Fruit fly (Drosophila melanogaster) whole organism, embryonic: ENCODE measurements around the gene CG17028.
A peak's percentile ranks its signal among the peaks of the same experiment; 100 is the strongest.

Source experiments
- ATbp ChIP-seq: fragments of 200-800 bp; sonication (Bioruptor generic); optimal IDR thresholded peaks from 2 replicates; lab custom pipeline; 2017; ENCODE audit warnings: missing biosample characterization, mild to moderate bottlenecking, missing genetic modification characterization, missing genetic modification reagents
- Antp ChIP-seq: fragments of 200-800 bp; sonication (Bioruptor generic); optimal IDR thresholded peaks from 3 replicates; lab custom pipeline; 2016; ENCODE audit warnings: missing biosample characterization, missing genetic modification characterization
- Asciz ChIP-seq: fragments of 200-800 bp; sonication (Bioruptor generic); optimal IDR thresholded peaks from 2 replicates; lab custom pipeline; 2017; ENCODE audit warnings: missing biosample characterization, mild to moderate bottlenecking, missing genetic modification characterization, missing genetic modification reagents
- Bgb ChIP-seq: fragments of 200-800 bp; sonication (Bioruptor generic); IDR thresholded peaks from 2 replicates; pipeline ENCODE4 v1.3.6; 2022; ENCODE audit warnings: missing biosample characterization, missing genetic modification characterization; ENCODE audit not compliant: partially characterized antibody
- Bteb2 ChIP-seq: fragments of 200-800 bp; sonication (Bioruptor generic); optimal IDR thresholded peaks from 2 replicates; lab custom pipeline; 2016; ENCODE audit warnings: missing biosample characterization, missing genetic modification characterization
- CG11398 ChIP-seq: fragments of 200-800 bp; sonication (Bioruptor generic); optimal IDR thresholded peaks from 2 replicates; lab custom pipeline; 2016; ENCODE audit warnings: missing biosample characterization, missing genetic modification characterization
- CG11456 ChIP-seq: fragments of 200-800 bp; sonication (Bioruptor generic); IDR thresholded peaks from 3 replicates; pipeline ENCODE4 v1.3.6; 2022; ENCODE audit warnings: missing biosample characterization, missing genetic modification characterization
- CG11695 ChIP-seq: fragments of 200-800 bp; sonication (Bioruptor generic); IDR thresholded peaks from 3 replicates; pipeline ENCODE4 v1.3.6; 2022; ENCODE audit warnings: missing biosample characterization, missing genetic modification characterization
- CG12219 ChIP-seq: fragments of 200-800 bp; sonication (Bioruptor generic); optimal IDR thresholded peaks from 3 replicates; lab custom pipeline; 2018; ENCODE audit warnings: missing biosample characterization, mild to moderate bottlenecking, missing genetic modification characterization
- CG13123 ChIP-seq: fragments of 200-800 bp; sonication (Bioruptor generic); optimal IDR thresholded peaks from 2 replicates; lab custom pipeline; 2016; ENCODE audit warnings: missing biosample characterization, missing genetic modification characterization
- CG15479 ChIP-seq: fragments of 200-800 bp; sonication (Bioruptor generic); optimal IDR thresholded peaks from 3 replicates; lab custom pipeline; 2019; ENCODE audit warnings: missing biosample characterization, mild to moderate bottlenecking, missing genetic modification characterization, moderate library complexity
- CG17361 ChIP-seq: fragments of 200-800 bp; sonication (Bioruptor generic); IDR thresholded peaks from 3 replicates; pipeline ENCODE4 v1.3.6; 2022; ENCODE audit warnings: missing biosample characterization, missing genetic modification characterization
- CG1792 ChIP-seq: fragments of 200-800 bp; sonication (Bioruptor generic); optimal IDR thresholded peaks from 2 replicates; lab custom pipeline; 2016; ENCODE audit warnings: missing biosample characterization, missing genetic modification characterization
- CG2875 ChIP-seq: fragments of 200-800 bp; sonication (Bioruptor generic); optimal IDR thresholded peaks from 2 replicates; lab custom pipeline; 2017; ENCODE audit warnings: missing biosample characterization, mild to moderate bottlenecking, missing genetic modification characterization, missing genetic modification reagents
- CG3163 ChIP-seq: fragments of 200-800 bp; sonication (Bioruptor generic); optimal IDR thresholded peaks from 3 replicates; lab custom pipeline; 2016; ENCODE audit warnings: missing biosample characterization, missing genetic modification characterization
- CG34422 ChIP-seq: fragments of 200-800 bp; sonication (Bioruptor generic); IDR thresholded peaks from 3 replicates; pipeline ENCODE4 v1.3.6; 2022; ENCODE audit warnings: missing biosample characterization, missing genetic modification characterization
- CG3995 ChIP-seq: fragments of 200-800 bp; sonication (Bioruptor generic); optimal IDR thresholded peaks from 3 replicates; lab custom pipeline; 2016; ENCODE audit warnings: missing biosample characterization, missing genetic modification characterization
- CG4617 ChIP-seq: fragments of 200-800 bp; sonication (Bioruptor generic); optimal IDR thresholded peaks from 3 replicates; lab custom pipeline; 2016; ENCODE audit warnings: missing biosample characterization, missing genetic modification characterization, borderline replicate concordance
- CG4854 ChIP-seq: fragments of 200-800 bp; sonication (Bioruptor generic); optimal IDR thresholded peaks from 2 replicates; lab custom pipeline; 2016; ENCODE audit warnings: missing biosample characterization, missing genetic modification characterization, inconsistent platforms
- CG5953 ChIP-seq: fragments of 200-800 bp; sonication (Bioruptor generic); IDR thresholded peaks from 2 replicates; pipeline ENCODE4 v1.3.6; 2022; ENCODE audit warnings: missing biosample characterization, missing genetic modification characterization
- CG7357 ChIP-seq: fragments of 200-800 bp; sonication (Bioruptor generic); IDR thresholded peaks from 3 replicates; pipeline ENCODE4 v1.3.6; 2022; ENCODE audit warnings: missing biosample characterization, missing genetic modification characterization
- CG8089 ChIP-seq: fragments of 200-800 bp; sonication (Bioruptor generic); optimal IDR thresholded peaks from 3 replicates; lab custom pipeline; 2016; ENCODE audit warnings: missing biosample characterization, missing genetic modification characterization
- Dip3 ChIP-seq: fragments of 200-800 bp; sonication (Bioruptor generic); optimal IDR thresholded peaks from 3 replicates; lab custom pipeline; 2016; ENCODE audit warnings: missing biosample characterization, missing genetic modification characterization
- MTF-1 ChIP-seq: fragments of 200-800 bp; sonication (Bioruptor generic); optimal IDR thresholded peaks from 2 replicates; lab custom pipeline; 2018; ENCODE audit warnings: missing biosample characterization, mild to moderate bottlenecking, missing genetic modification characterization, borderline replicate concordance
- Poxn ChIP-seq: fragments of 200-800 bp; sonication (Bioruptor generic); IDR thresholded peaks from 2 replicates; pipeline ENCODE4 v1.3.6; 2022; ENCODE audit warnings: missing biosample characterization, missing genetic modification characterization
- Sox100B ChIP-seq: fragments of 200-800 bp; sonication (Bioruptor generic); optimal IDR thresholded peaks from 3 replicates; lab custom pipeline; 2018; ENCODE audit warnings: missing biosample characterization, mild to moderate bottlenecking, missing genetic modification characterization
- abd-A ChIP-seq: fragments of 200-800 bp; sonication (Bioruptor generic); optimal IDR thresholded peaks from 3 replicates; lab custom pipeline; 2019; ENCODE audit warnings: missing biosample characterization, mild to moderate bottlenecking, missing genetic modification characterization, moderate library complexity
- ara ChIP-seq: fragments of 200-800 bp; sonication (Bioruptor generic); IDR thresholded peaks from 2 replicates; pipeline ENCODE4 v1.3.6; 2022; ENCODE audit warnings: missing biosample characterization, missing genetic modification characterization
- ase ChIP-seq: fragments of 200-800 bp; sonication (Bioruptor generic); IDR thresholded peaks from 3 replicates; pipeline ENCODE4 v1.3.6; 2022; ENCODE audit warnings: missing biosample characterization, missing genetic modification characterization
- bowl ChIP-seq: fragments of 200-800 bp; sonication (Bioruptor generic); IDR thresholded peaks from 2 replicates; pipeline ENCODE4 v1.3.6; 2022; ENCODE audit warnings: missing biosample characterization, missing genetic modification characterization
- chinmo ChIP-seq: fragments of 200-800 bp; sonication (Bioruptor generic); IDR thresholded peaks from 4 replicates; pipeline ENCODE4 v1.3.6; 2022; ENCODE audit warnings: missing biosample characterization, missing genetic modification characterization; ENCODE audit not compliant: partially characterized antibody
- crol ChIP-seq: fragments of 200-800 bp; sonication (Bioruptor generic); IDR thresholded peaks from 2 replicates; pipeline ENCODE4 v1.3.6; 2022; ENCODE audit warnings: missing biosample characterization, missing genetic modification characterization
- crp ChIP-seq, 2 experiments: fragments of 200-800 bp; sonication (Bioruptor generic); optimal IDR thresholded peaks; 2 replicates in 1 of 2; 3 replicates in 1 of 2; lab custom pipeline; 2017; ENCODE audit warnings: missing biosample characterization in 2 of 2, missing genetic modification characterization in 2 of 2, mild to moderate bottlenecking in 1 of 2, moderate library complexity in 1 of 2
- dpn ChIP-seq, 2 experiments: fragments of 200-800 bp; sonication (Bioruptor generic); optimal IDR thresholded peaks; 3 replicates each; lab custom pipeline; 2016; ENCODE audit warnings: missing biosample characterization in 2 of 2, missing genetic modification characterization in 2 of 2
- eve ChIP-seq, 2 experiments: fragments of >200 bp; optimal IDR thresholded peaks; 2 replicates each; lab custom pipeline; 2017; ENCODE audit warnings: missing biosample characterization in 2 of 2, missing genetic modification characterization in 2 of 2
- ewg ChIP-seq: fragments of 200-800 bp; sonication (Bioruptor generic); optimal IDR thresholded peaks from 3 replicates; lab custom pipeline; 2017; ENCODE audit warnings: mild to moderate bottlenecking, missing biosample characterization, missing genetic modification reagents, missing genetic modification characterization
- gcm ChIP-seq: fragments of 200-800 bp; sonication (Bioruptor generic); optimal IDR thresholded peaks from 2 replicates; lab custom pipeline; 2019; ENCODE audit warnings: missing biosample characterization, mild to moderate bottlenecking, missing genetic modification characterization, moderate library complexity
- gfzf ChIP-seq: fragments of 200-800 bp; sonication (Bioruptor generic); optimal IDR thresholded peaks from 2 replicates; lab custom pipeline; 2016; ENCODE audit warnings: missing biosample characterization, mild to moderate bottlenecking, missing genetic modification characterization, moderate library complexity
- nerfin-2 ChIP-seq: fragments of 200-800 bp; sonication (Bioruptor generic); IDR thresholded peaks from 2 replicates; pipeline ENCODE4 v1.3.6; 2022; ENCODE audit warnings: missing biosample characterization, missing genetic modification characterization; ENCODE audit not compliant: partially characterized antibody
- nmo ChIP-seq: fragments of 200-800 bp; sonication (Bioruptor generic); optimal IDR thresholded peaks from 2 replicates; lab custom pipeline; 2018; ENCODE audit warnings: missing biosample characterization, mild to moderate bottlenecking, missing genetic modification characterization, moderate library complexity
- oc ChIP-seq: fragments of 200-800 bp; sonication (Bioruptor generic); optimal IDR thresholded peaks from 2 replicates; lab custom pipeline; 2018; ENCODE audit warnings: missing biosample characterization, mild to moderate bottlenecking, missing genetic modification characterization, moderate library complexity
- pan ChIP-seq, 4 experiments: fragments of >200 bp in 3 of 4; fragments of 200-800 bp in 1 of 4; sonication (Bioruptor generic) in 1 of 4; optimal IDR thresholded peaks in 3 of 4; IDR thresholded peaks in 1 of 4; 2 replicates each; pipeline versions ENCODE4 v1.3.6 to Lab custom; 2017 to 2022; ENCODE audit warnings: missing biosample characterization in 2 of 4, missing genetic modification characterization in 2 of 4, mixed read lengths in 1 of 4
- peb ChIP-seq: fragments of 200-800 bp; sonication (Bioruptor generic); IDR thresholded peaks from 2 replicates; pipeline ENCODE4 v1.3.6; 2022; ENCODE audit warnings: missing biosample characterization, missing genetic modification characterization
- pho ChIP-seq: fragments of 200-800 bp; sonication (Bioruptor generic); optimal IDR thresholded peaks from 2 replicates; lab custom pipeline; 2016; ENCODE audit warnings: missing biosample characterization, missing genetic modification characterization
- ro ChIP-seq: fragments of 200-800 bp; sonication (Bioruptor generic); IDR thresholded peaks from 2 replicates; pipeline ENCODE4 v1.3.6; 2022; ENCODE audit warnings: missing biosample characterization, missing genetic modification characterization
- seq ChIP-seq: fragments of 200-800 bp; sonication (Bioruptor generic); IDR thresholded peaks from 2 replicates; pipeline ENCODE4 v1.3.6; 2022; ENCODE audit warnings: missing biosample characterization, missing genetic modification characterization
- sug ChIP-seq: fragments of 200-800 bp; optimal IDR thresholded peaks from 2 replicates; lab custom pipeline; 2019; ENCODE audit warnings: missing biosample characterization, mild to moderate bottlenecking, missing genetic modification characterization, moderate library complexity
- z ChIP-seq: fragments of 200-800 bp; sonication (Bioruptor generic); IDR thresholded peaks from 3 replicates; pipeline ENCODE4 v1.3.6; 2022; ENCODE audit warnings: missing biosample characterization, missing genetic modification characterization

The CG17028 gene

DNA sequence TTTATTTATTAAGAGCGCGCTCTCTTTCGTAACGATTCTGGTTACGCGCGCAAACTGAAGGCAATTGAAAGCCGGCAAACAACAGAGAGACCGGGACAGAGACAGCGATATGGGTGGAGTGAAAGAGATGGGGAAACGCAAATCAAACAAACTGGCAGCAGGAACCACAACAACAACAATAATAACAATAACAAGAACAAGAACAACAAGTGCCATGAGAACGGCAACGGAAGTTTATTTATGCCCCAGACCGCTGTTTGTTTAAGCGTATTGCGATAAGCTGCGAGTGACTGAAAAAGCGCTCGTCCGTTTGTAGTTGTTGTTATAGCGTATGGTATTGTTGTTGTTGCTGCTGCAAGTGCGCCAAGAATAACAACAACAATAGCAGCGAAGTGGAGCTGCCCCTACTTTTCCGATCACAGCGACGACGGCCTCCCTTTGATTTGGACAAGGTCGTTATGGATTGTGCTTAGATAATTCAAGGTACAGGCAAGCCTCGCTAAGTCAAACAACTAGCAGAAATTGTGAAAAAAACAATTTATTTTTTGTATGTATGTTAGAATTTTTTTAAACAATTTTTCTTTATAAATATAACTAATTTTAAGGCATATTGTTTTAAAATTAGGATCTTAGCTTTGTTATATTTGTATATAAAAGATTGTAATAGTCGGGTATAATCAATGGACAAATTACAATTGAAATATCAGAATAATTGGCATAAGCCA is 47.9 kb downstream of the CG17028 start (continued):
- TF ChIP-seq CG17361 (GFP tag; lab: Robert Waterston, UW) = peak; percentile 35; the same call in 1 of the 3 replicates
- TF ChIP-seq Sox100B = peak; percentile 57
- TF ChIP-seq CG34422 (GFP tag; lab: Robert Waterston, UW) = peak; percentile 70; the same call in 1 of the 3 replicates
- no peak for TF ChIP-seq ase (GFP tag; lab: Robert Waterston, UW)
- no peak; the same call in 1 of the 2 replicates for TF ChIP-seq CG5953 (GFP tag; lab: Robert Waterston, UW)
- peak; percentile 72 for TF ChIP-seq CG3163 (GFP tag; lab: Kevin White, UChicago)
- 0 out of 3 replicates have a peak, but pooled peaks have one; percentile 37 for TF ChIP-seq CG11695
- peak; percentile 47 for TF ChIP-seq oc
- TF ChIP-seq dpn (GFP tag; optimal IDR thresholded peaks at IDR 0.05; lab: Kevin White, UChicago) = peak in 1 of 2 experiments; percentile 58
- TF ChIP-seq CG1792 (GFP tag; lab: Kevin White, UChicago) = peak; percentile 63
- TF ChIP-seq ara = peak; percentile 86
- TF ChIP-seq CG15479 = no peak
- peak; percentile 74 for TF ChIP-seq CG11398
- TF ChIP-seq chinmo (GFP tag; lab: Robert Waterston, UW) = peak; percentile 95
- no peak for TF ChIP-seq Bgb (GFP tag; lab: Robert Waterston, UW)
- TF ChIP-seq CG12219 (GFP tag; lab: Kevin White, UChicago) = peak; percentile 66
- peak; percentile 72 for TF ChIP-seq sug (tag; lab: Kevin White, UChicago)
- peak; percentile 49 for TF ChIP-seq gcm (GFP tag; lab: Kevin White, UChicago)
- TF ChIP-seq Bteb2 (GFP tag; lab: Kevin White, UChicago) = no peak
- TF ChIP-seq pan (optimal IDR thresholded peaks at IDR 0.05; lab: Kevin White, UChicago) = no peak
- peak in 1 of 2 experiments; percentile 78 for TF ChIP-seq pan (GFP tag; optimal IDR thresholded peaks at IDR 0.05 in 1 of 2, IDR thresholded peaks at IDR 0.05 in 1 of 2)
- no peak for TF ChIP-seq CG3995
- no peak for TF ChIP-seq nmo
- TF ChIP-seq Antp = peak; percentile 55
- TF ChIP-seq ro = no peak
- TF ChIP-seq Poxn (GFP tag; lab: Robert Waterston, UW) = no peak
- TF ChIP-seq ewg (GFP tag; lab: Kevin White, UChicago) = peak; percentile 50
- TF ChIP-seq Dip3 (GFP tag; lab: Kevin White, UChicago) = no peak
- TF ChIP-seq CG13123 (GFP tag; lab: Kevin White, UChicago) = peak; percentile 20
- peak; percentile 48; the same call in 1 of the 2 replicates for TF ChIP-seq seq (GFP tag; lab: Robert Waterston, UW)
- TF ChIP-seq crp (GFP tag; optimal IDR thresholded peaks at IDR 0.05; lab: Kevin White, UChicago) = no peak
- TF ChIP-seq ATbp = peak; percentile 90
- no peak for TF ChIP-seq peb (GFP tag; lab: Robert Waterston, UW)
- peak; percentile 71; the same call in 1 of the 3 replicates for TF ChIP-seq CG11456 (GFP tag; lab: Robert Waterston, UW)
- peak; percentile 73 for TF ChIP-seq Asciz (GFP tag; lab: Kevin White, UChicago)
- TF ChIP-seq pho (GFP tag; lab: Kevin White, UChicago) = peak; percentile 42
- peak; percentile 38 for TF ChIP-seq CG4854 (GFP tag; lab: Kevin White, UChicago)
- TF ChIP-seq CG4617 (GFP tag; lab: Kevin White, UChicago) = no peak
- TF ChIP-seq CG2875 (GFP tag; lab: Kevin White, UChicago) = peak; percentile 87
- peak; percentile 71; the same call in 2 of the 3 replicates for TF ChIP-seq z
- TF ChIP-seq abd-A (tag; lab: Kevin White, UChicago) = no peak
- no peak for TF ChIP-seq gfzf (GFP tag; lab: Kevin White, UChicago)
- peak in 1 of 2 experiments; percentile 63 for TF ChIP-seq eve (GFP tag; optimal IDR thresholded peaks at IDR 0.05; lab: Kevin White, UChicago)
- peak; percentile 54 for TF ChIP-seq CG8089
- no peak for TF ChIP-seq nerfin-2 (GFP tag; lab: Robert Waterston, UW)
- peak; percentile 45; the same call in 1 of the 2 replicates for TF ChIP-seq crol (GFP tag; lab: Robert Waterston, UW)
- TF ChIP-seq CG7357 (GFP tag; lab: Robert Waterston, UW) = no peak
- peak; percentile 81 for TF ChIP-seq MTF-1 (GFP tag; lab: Kevin White, UChicago)
- peak; percentile 79 for TF ChIP-seq bowl (GFP tag; lab: Robert Waterston, UW)
